Fruit fly (Drosophila melanogaster) whole organism, wandering third instar larva: ENCODE measurements around the gene CG33969.

Source experiments
- Abd-B ChIP-seq: fragments of >200 bp; optimal IDR thresholded peaks from 2 replicates; lab custom pipeline; 2017; ENCODE audit warnings: missing biosample characterization, missing genetic modification characterization
- CG32264 ChIP-seq: fragments of 200-800 bp; sonication (Bioruptor generic); optimal IDR thresholded peaks from 2 replicates; lab custom pipeline; 2016; ENCODE audit warnings: missing biosample characterization, missing genetic modification characterization
- CG9705 ChIP-seq: fragments of 200-800 bp; sonication (Bioruptor generic); optimal IDR thresholded peaks from 2 replicates; lab custom pipeline; 2018; ENCODE audit warnings: missing biosample characterization, mild to moderate bottlenecking, missing genetic modification characterization
- CrebA ChIP-seq: fragments of 200-800 bp; sonication (Bioruptor generic); optimal IDR thresholded peaks from 2 replicates; lab custom pipeline; 2016; ENCODE audit warnings: missing biosample characterization, mild to moderate bottlenecking, missing genetic modification characterization, borderline replicate concordance
- Dfd ChIP-seq: fragments of >200 bp; optimal IDR thresholded peaks from 2 replicates; lab custom pipeline; 2017; ENCODE audit warnings: missing biosample characterization, missing genetic modification characterization
- Dif ChIP-seq: fragments of 200-275, 200-300 bp; sonication (Bioruptor generic); optimal IDR thresholded peaks from 2 replicates; lab custom pipeline; 2018; ENCODE audit warnings: missing biosample characterization, missing genetic modification characterization; ENCODE audit not compliant: partially characterized antibody
- Hnf4 ChIP-seq: fragments of 200-800 bp; sonication (Bioruptor generic); optimal IDR thresholded peaks from 2 replicates; lab custom pipeline; 2016; ENCODE audit warnings: missing biosample characterization, mild to moderate bottlenecking, missing genetic modification characterization
- Hr78 ChIP-seq: fragments of >200 bp; optimal IDR thresholded peaks from 2 replicates; lab custom pipeline; 2017; ENCODE audit warnings: missing biosample characterization, missing genetic modification characterization
- Hr83 ChIP-seq: fragments of 200-300 bp; sonication (Bioruptor generic); optimal IDR thresholded peaks from 2 replicates; lab custom pipeline; 2016; ENCODE audit warnings: missing biosample characterization, mild to moderate bottlenecking, missing genetic modification characterization, moderate library complexity; ENCODE audit not compliant: poor library complexity, severe bottlenecking
- Jra ChIP-seq: sonication (Bioruptor generic); optimal IDR thresholded peaks from 2 replicates; lab custom pipeline; 2016; ENCODE audit warnings: missing biosample characterization, missing genetic modification characterization
- Mio ChIP-seq: sonication (Bioruptor generic); optimal IDR thresholded peaks from 2 replicates; lab custom pipeline; 2016; ENCODE audit warnings: missing biosample characterization, missing genetic modification characterization
- Myc ChIP-seq: fragments of >200 bp; optimal IDR thresholded peaks from 2 replicates; lab custom pipeline; 2017
- N ChIP-seq: fragments of >200 bp; optimal IDR thresholded peaks from 2 replicates; lab custom pipeline; 2018; ENCODE audit warnings: missing biosample characterization, missing external identifiers, missing genetic modification characterization
- OdsH ChIP-seq: fragments of 200-800 bp; sonication (Bioruptor generic); optimal IDR thresholded peaks from 2 replicates; lab custom pipeline; 2016; ENCODE audit warnings: missing biosample characterization, mild to moderate bottlenecking, missing genetic modification characterization
- Rel ChIP-seq, 2 experiments: fragments of 200-800 bp; sonication (Bioruptor generic) in 1 of 2; optimal IDR thresholded peaks; 2 replicates in 1 of 2; 3 replicates in 1 of 2; lab custom pipeline; 2016 to 2019; ENCODE audit warnings: mild to moderate bottlenecking in 2 of 2, missing biosample characterization in 2 of 2, missing genetic modification characterization in 2 of 2, moderate library complexity in 1 of 2
- Sp1 ChIP-seq: fragments of 200-800 bp; sonication (Bioruptor generic); optimal IDR thresholded peaks from 3 replicates; lab custom pipeline; 2019; ENCODE audit warnings: missing biosample characterization, mild to moderate bottlenecking, missing genetic modification characterization, moderate library complexity
- Vsx2 ChIP-seq: fragments of 200-300, 225-300 bp; sonication (Bioruptor generic); optimal IDR thresholded peaks from 2 replicates; lab custom pipeline; 2018; ENCODE audit warnings: missing biosample characterization, missing genetic modification characterization; ENCODE audit not compliant: partially characterized antibody
- br ChIP-seq: fragments of 200-800 bp; sonication (Bioruptor generic); optimal IDR thresholded peaks from 2 replicates; lab custom pipeline; 2016; ENCODE audit warnings: missing biosample characterization, missing genetic modification characterization
- brk ChIP-seq: fragments of 200-800 bp; sonication (Bioruptor generic); optimal IDR thresholded peaks from 2 replicates; lab custom pipeline; 2016; ENCODE audit warnings: missing biosample characterization, mild to moderate bottlenecking, missing genetic modification characterization
- dsf ChIP-seq: sonication (Bioruptor generic); optimal IDR thresholded peaks from 2 replicates; lab custom pipeline; 2016; ENCODE audit warnings: missing biosample characterization, missing genetic modification characterization, borderline replicate concordance
- ey ChIP-seq: fragments of 200-800 bp; sonication (Bioruptor generic); optimal IDR thresholded peaks from 2 replicates; lab custom pipeline; 2016; ENCODE audit warnings: missing biosample characterization, missing genetic modification characterization
- foxo ChIP-seq, 2 experiments: fragments of 200-800 bp; sonication (Bioruptor generic); optimal IDR thresholded peaks; 2 replicates in 1 of 2; 3 replicates in 1 of 2; lab custom pipeline; 2016 to 2017; ENCODE audit warnings: missing biosample characterization in 2 of 2, missing genetic modification characterization in 2 of 2
- fru ChIP-seq: fragments of 200-800 bp; sonication (Bioruptor generic); optimal IDR thresholded peaks from 3 replicates; lab custom pipeline; 2016; ENCODE audit warnings: missing biosample characterization, mild to moderate bottlenecking, missing genetic modification characterization
- h ChIP-seq: fragments of 200-800 bp; sonication (Bioruptor generic); optimal IDR thresholded peaks from 3 replicates; lab custom pipeline; 2016; ENCODE audit warnings: missing biosample characterization, mild to moderate bottlenecking, missing genetic modification characterization
- pan ChIP-seq: fragments of >200 bp; optimal IDR thresholded peaks from 2 replicates; lab custom pipeline; 2017
- rgr ChIP-seq: fragments of 200-800 bp; sonication (Bioruptor generic); optimal IDR thresholded peaks from 3 replicates; lab custom pipeline; 2016; ENCODE audit warnings: missing biosample characterization, mild to moderate bottlenecking, missing genetic modification characterization
- sage ChIP-seq: fragments of 200-800 bp; sonication (Bioruptor generic); optimal IDR thresholded peaks from 2 replicates; lab custom pipeline; 2016; ENCODE audit warnings: missing biosample characterization, mild to moderate bottlenecking, missing genetic modification characterization
- sv ChIP-seq: fragments of 200-800 bp; sonication (Bioruptor generic); optimal IDR thresholded peaks from 3 replicates; lab custom pipeline; 2016; ENCODE audit warnings: missing biosample characterization, missing genetic modification characterization
- tai ChIP-seq: sonication (Bioruptor generic); optimal IDR thresholded peaks from 2 replicates; lab custom pipeline; 2016; ENCODE audit warnings: missing biosample characterization, missing genetic modification characterization
- usp ChIP-seq: fragments of >200 bp; optimal IDR thresholded peaks from 2 replicates; lab custom pipeline; 2017; ENCODE audit warnings: missing biosample characterization, missing genetic modification characterization
- woc ChIP-seq: sonication (Bioruptor generic); optimal IDR thresholded peaks from 2 replicates; lab custom pipeline; 2016; ENCODE audit warnings: missing biosample characterization, mild to moderate bottlenecking, missing genetic modification characterization

Gene CG33969

dm6 chr3L:20410780-20411179, 17.4 kb upstream of the CG33969 start:
- peak; percentile 11 for TF ChIP-seq N
- TF ChIP-seq rgr (GFP tag; lab: Kevin White, UChicago): peak; percentile 7
- TF ChIP-seq Myc: peak; percentile 27
- TF ChIP-seq fru (GFP tag; lab: Kevin White, UChicago): peak; percentile 2
- no peak for TF ChIP-seq Hr78 (GFP tag; lab: Kevin White, UChicago)
- peak; percentile 93 for TF ChIP-seq Vsx2 (GFP tag; lab: Kevin White, UChicago)
- TF ChIP-seq, all 38 proteins: peak for 5

dm6 chr3L:20410345-20410744, 17.0 kb upstream of the CG33969 start, which contains the start of gene CG13248:
CG13248 (minus strand) TSS chr3L:20410566.
- TF ChIP-seq pan (lab: Kevin White, UChicago): no peak
- no peak for TF ChIP-seq usp (GFP tag; lab: Kevin White, UChicago)
- no peak for TF ChIP-seq Rel (GFP tag; optimal IDR thresholded peaks at IDR 0.05; lab: Kevin White, UChicago)
- no peak for TF ChIP-seq Rel (tag; optimal IDR thresholded peaks at IDR 0.05; lab: Kevin White, UChicago)
- TF ChIP-seq br (GFP tag; lab: Kevin White, UChicago): no peak
- TF ChIP-seq Sp1 (GFP tag; lab: Kevin White, UChicago): no peak
- no peak for TF ChIP-seq Abd-B (GFP tag; lab: Kevin White, UChicago)
- TF ChIP-seq Dfd (GFP tag; lab: Kevin White, UChicago): no peak
- no peak for TF ChIP-seq OdsH
- no peak for TF ChIP-seq sage
- no peak for TF ChIP-seq Mio (GFP tag; lab: Kevin White, UChicago)
- TF ChIP-seq sv (GFP tag; lab: Kevin White, UChicago): no peak
- no peak for TF ChIP-seq Hr78 (GFP tag; lab: Kevin White, UChicago)
- TF ChIP-seq foxo (GFP tag; optimal IDR thresholded peaks at IDR 0.05; lab: Kevin White, UChicago): no peak
- TF ChIP-seq dsf (GFP tag; lab: Kevin White, UChicago): no peak
- TF ChIP-seq CG9705 (GFP tag; lab: Kevin White, UChicago): no peak
- TF ChIP-seq, all 38 proteins: peak for 0

dm6 chr3L:20405971-20406948, 12.9 kb upstream of the CG33969 start:
- TF ChIP-seq tai (GFP tag; lab: Kevin White, UChicago) (no peak), brk (GFP tag; lab: Kevin White, UChicago) (no peak), fru (GFP tag; lab: Kevin White, UChicago) (no peak), Sp1 (GFP tag; lab: Kevin White, UChicago) (peak; percentile 14), Myc (peak; percentile 66), N (peak; percentile 64)
- TF ChIP-seq, all 38 proteins: peak for 3

dm6 chr3L:20405337-20405887, 12.1 kb upstream of the CG33969 start:
- TF ChIP-seq ey: no peak
- TF ChIP-seq brk (GFP tag; lab: Kevin White, UChicago): no peak
- TF ChIP-seq Sp1 (GFP tag; lab: Kevin White, UChicago): no peak
- TF ChIP-seq sage: no peak
- TF ChIP-seq Rel (GFP tag; optimal IDR thresholded peaks at IDR 0.05; lab: Kevin White, UChicago): no peak
- no peak for TF ChIP-seq Rel (tag; optimal IDR thresholded peaks at IDR 0.05; lab: Kevin White, UChicago)
- no peak for TF ChIP-seq Vsx2 (GFP tag; lab: Kevin White, UChicago)
- TF ChIP-seq usp (GFP tag; lab: Kevin White, UChicago): no peak
- no peak for TF ChIP-seq Jra (GFP tag; lab: Kevin White, UChicago)
- TF ChIP-seq OdsH: no peak
- TF ChIP-seq br (GFP tag; lab: Kevin White, UChicago): no peak
- TF ChIP-seq rgr (GFP tag; lab: Kevin White, UChicago): no peak
- TF ChIP-seq woc (GFP tag; lab: Kevin White, UChicago): no peak
- no peak for TF ChIP-seq h (GFP tag; lab: Kevin White, UChicago)
- no peak for TF ChIP-seq dsf (GFP tag; lab: Kevin White, UChicago)
- no peak for TF ChIP-seq Dif (GFP tag; lab: Kevin White, UChicago)
- no peak for TF ChIP-seq fru (GFP tag; lab: Kevin White, UChicago)

dm6 chr3L:20404515-20404914, 11.2 kb upstream of the CG33969 start:
- TF ChIP-seq pan (lab: Kevin White, UChicago): no peak
- TF ChIP-seq Mio (GFP tag; lab: Kevin White, UChicago): no peak
- TF ChIP-seq Vsx2 (GFP tag; lab: Kevin White, UChicago): no peak
- TF ChIP-seq CG32264 (GFP tag; lab: Kevin White, UChicago): no peak
- no peak for TF ChIP-seq CG9705 (GFP tag; lab: Kevin White, UChicago)
- TF ChIP-seq Dif (GFP tag; lab: Kevin White, UChicago): no peak
- TF ChIP-seq brk (GFP tag; lab: Kevin White, UChicago): no peak
- TF ChIP-seq CrebA (GFP tag; lab: Kevin White, UChicago): no peak
- TF ChIP-seq Hr83: no peak
- TF ChIP-seq Hnf4 (GFP tag; lab: Kevin White, UChicago): no peak
- TF ChIP-seq woc (GFP tag; lab: Kevin White, UChicago): no peak
- TF ChIP-seq, all 38 proteins: peak for 0
